Worm (Caenorhabditis elegans) whole organism, L1 larva: ENCODE data around the gene F59E11.2.

Experiments
- C16A3.4 ChIP-seq: fragments of 150-350 bp; optimal IDR thresholded peaks from 2 replicates; lab custom pipeline; 2014; ENCODE audit warnings: missing biosample characterization, missing genetic modification characterization
- aha-1 ChIP-seq: fragments of 150-350 bp; optimal IDR thresholded peaks from 2 replicates; lab custom pipeline; 2014; ENCODE audit warnings: missing biosample characterization, missing genetic modification characterization
- aly-2 ChIP-seq: fragments of 150-350 bp; optimal IDR thresholded peaks from 2 replicates; lab custom pipeline; 2014; ENCODE audit warnings: missing biosample characterization, missing genetic modification characterization
- dsc-1 ChIP-seq: sonication (generic microtip); optimal IDR thresholded peaks from 2 replicates; lab custom pipeline; 2016; ENCODE audit warnings: mild to moderate bottlenecking, missing genetic modification characterization, missing compliant biosample characterization
- efl-1 ChIP-seq, 4 experiments: fragments of 150-350 bp; optimal IDR thresholded peaks in 3 of 4; peaks in 1 of 4; 1 replicate in 1 of 4; 2 replicates in 3 of 4; lab custom pipeline; 2014; ENCODE audit warnings: missing biosample characterization in 2 of 4, missing genetic modification characterization in 2 of 4, missing genetic modification reagents in 2 of 4
- elt-3 ChIP-seq, 6 experiments: fragments of 150-350 bp in 1 of 6; sonication (generic microtip); optimal IDR thresholded peaks; 2 replicates each; lab custom pipeline; 2017 to 2018; ENCODE audit warnings: missing biosample characterization in 6 of 6, missing genetic modification characterization in 6 of 6, inconsistent platforms in 1 of 6
- fkh-8 ChIP-seq: sonication (generic microtip); optimal IDR thresholded peaks from 2 replicates; lab custom pipeline; 2016; ENCODE audit warnings: mild to moderate bottlenecking, missing genetic modification characterization, missing compliant biosample characterization
- grh-1 ChIP-seq: fragments of 200-800 bp; sonication (Bioruptor generic); IDR thresholded peaks from 2 replicates; pipeline ENCODE4 v1.3.6; 2022; ENCODE audit warnings: missing genetic modification reagents, missing genetic modification characterization, missing compliant biosample characterization
- hlh-4 ChIP-seq: sonication (generic microtip); optimal IDR thresholded peaks from 2 replicates; lab custom pipeline; 2016; ENCODE audit warnings: mild to moderate bottlenecking, missing genetic modification characterization, missing compliant biosample characterization
- lin-14 ChIP-seq: fragments of 200-800 bp; sonication (Bioruptor generic); optimal IDR thresholded peaks from 2 replicates; lab custom pipeline; 2018; ENCODE audit warnings: mild to moderate bottlenecking, missing genetic modification characterization, moderate library complexity, missing compliant biosample characterization
- nhr-11 ChIP-seq: fragments of 150-350 bp; optimal IDR thresholded peaks from 2 replicates; lab custom pipeline; 2014; ENCODE audit warnings: missing biosample characterization, missing genetic modification characterization
- nhr-12 ChIP-seq: sonication (generic microtip); optimal IDR thresholded peaks from 2 replicates; lab custom pipeline; 2017; ENCODE audit warnings: missing biosample characterization, missing genetic modification characterization
- nhr-19 ChIP-seq: fragments of 200-800 bp; sonication (Bioruptor generic); conservative IDR thresholded peaks from 2 replicates; pipeline ENCODE4 v1.3.6; 2022; ENCODE audit warnings: missing genetic modification characterization, missing compliant biosample characterization
- nhr-47 ChIP-seq: sonication (generic microtip); optimal IDR thresholded peaks from 2 replicates; lab custom pipeline; 2016; ENCODE audit warnings: mild to moderate bottlenecking, missing genetic modification characterization, moderate library complexity, missing compliant biosample characterization
- nhr-71 ChIP-seq: sonication (generic microtip); optimal IDR thresholded peaks from 2 replicates; lab custom pipeline; 2016; ENCODE audit warnings: mild to moderate bottlenecking, missing genetic modification characterization, moderate library complexity, missing compliant biosample characterization
- pax-3 ChIP-seq: fragments of 200-800 bp; sonication (Bioruptor generic); optimal IDR thresholded peaks from 2 replicates; lab custom pipeline; 2018; ENCODE audit warnings: mild to moderate bottlenecking, missing genetic modification characterization, moderate library complexity, missing compliant biosample characterization
- sox-4 ChIP-seq: sonication (generic microtip); optimal IDR thresholded peaks from 2 replicates; lab custom pipeline; 2016; ENCODE audit warnings: missing genetic modification characterization, missing compliant biosample characterization
- unc-130 ChIP-seq: fragments of 150-350 bp; optimal IDR thresholded peaks from 2 replicates; lab custom pipeline; 2017; ENCODE audit warnings: missing biosample characterization, missing genetic modification characterization, inconsistent platforms

F59E11.2 gene

ce11 chrV:9047555-9048049 is 46.3 kb downstream of the F59E11.2 start, which contains the start of gene C25E10.17:
TSS of gene C25E10.17 (minus strand) at chrV:9047605.
- peak; percentile 37 for TF ChIP-seq nhr-11 (tag; lab: Kevin White, UChicago)
- no peak for TF ChIP-seq grh-1 (GFP tag; lab: Robert Waterston, UW)
- no peak for TF ChIP-seq aha-1
- TF ChIP-seq pax-3 (tag; lab: Kevin White, UChicago): peak; percentile 44
- TF ChIP-seq sox-4 (tag; lab: Kevin White, UChicago): peak; percentile 58
- peak; percentile 67 for TF ChIP-seq dsc-1 (tag; lab: Kevin White, UChicago)
- peak; percentile 43 for TF ChIP-seq nhr-47
- no peak for TF ChIP-seq aly-2
- no peak for TF ChIP-seq nhr-12 (tag; lab: Kevin White, UChicago)
- TF ChIP-seq fkh-8 (tag; lab: Kevin White, UChicago): peak; percentile 89
- TF ChIP-seq nhr-71 (tag; lab: Kevin White, UChicago): peak; percentile 42
- no peak for TF ChIP-seq unc-130 (tag; lab: Kevin White, UChicago)
- peak; percentile 13 for TF ChIP-seq lin-14 (GFP tag; lab: Kevin White, UChicago)

ce11 chrV:9049271-9049670 is 48.0 kb downstream of the F59E11.2 start:
- peak; percentile 97 for TF ChIP-seq hlh-4
- TF ChIP-seq nhr-47: peak; percentile 31
- no peak for TF ChIP-seq C16A3.4 (tag; lab: Kevin White, UChicago)
- no peak for TF ChIP-seq elt-3 (tag; optimal IDR thresholded peaks at IDR 0.05; lab: Kevin White, UChicago)
- peak; percentile 32 for TF ChIP-seq nhr-71 (tag; lab: Kevin White, UChicago)
- TF ChIP-seq nhr-19 (GFP tag; lab: Robert Waterston, UW): no peak

ce11 chrV:9051100-9051499 is 49.8 kb downstream of the F59E11.2 start, which contains the start of gene C25E10.7:
TSS of gene C25E10.7 (minus strand) at chrV:9051200.
- no peak for TF ChIP-seq efl-1 (optimal IDR thresholded peaks at IDR 0.05; lab: Kevin White, UChicago)
- peak in 1 of 2 experiments; percentile 40 for TF ChIP-seq efl-1 (GFP tag; optimal IDR thresholded peaks at IDR 0.05 in 1 of 2; lab: Kevin White, UChicago)
- no peak for TF ChIP-seq fkh-8 (tag; lab: Kevin White, UChicago)
